Fruit fly (Drosophila melanogaster) whole organism, embryonic: ENCODE measurements around the gene CG13995.

Source experiments
- Aef1 ChIP-seq: fragments of 200-800 bp; sonication (Bioruptor generic); IDR thresholded peaks from 3 replicates; pipeline ENCODE4 v1.3.6; 2022; ENCODE audit warnings: missing biosample characterization, missing genetic modification characterization
- CG10979 ChIP-seq: fragments of 200-800 bp; sonication (Bioruptor generic); optimal IDR thresholded peaks from 2 replicates; lab custom pipeline; 2018; ENCODE audit warnings: missing biosample characterization, mild to moderate bottlenecking, missing genetic modification characterization, moderate library complexity
- CG11560 ChIP-seq: fragments of 200-800 bp; sonication (Bioruptor generic); IDR thresholded peaks from 3 replicates; pipeline ENCODE4 v1.3.6; 2022; ENCODE audit warnings: missing biosample characterization, missing genetic modification characterization
- CG11723 ChIP-seq: fragments of 200-800 bp; sonication (Bioruptor generic); optimal IDR thresholded peaks from 2 replicates; lab custom pipeline; 2017; ENCODE audit warnings: missing biosample characterization, mild to moderate bottlenecking, missing genetic modification characterization
- CG12942 ChIP-seq: fragments of 200-800 bp; sonication (Bioruptor generic); optimal IDR thresholded peaks from 3 replicates; lab custom pipeline; 2016; ENCODE audit warnings: missing biosample characterization, missing genetic modification characterization
- CG14014 ChIP-seq: fragments of 200-800 bp; sonication (Bioruptor generic); IDR thresholded peaks from 2 replicates; pipeline ENCODE4 v1.3.6; 2022; ENCODE audit warnings: missing biosample characterization, missing genetic modification characterization
- CG14860 ChIP-seq: fragments of 200-800 bp; sonication (Bioruptor generic); IDR thresholded peaks from 3 replicates; pipeline ENCODE4 v1.3.6; 2022; ENCODE audit warnings: missing biosample characterization, missing genetic modification characterization; ENCODE audit not compliant: partially characterized antibody
- CG17385 ChIP-seq: fragments of 200-800 bp; sonication (Bioruptor generic); optimal IDR thresholded peaks from 3 replicates; lab custom pipeline; 2018; ENCODE audit warnings: missing biosample characterization, mild to moderate bottlenecking, missing genetic modification characterization
- CG1792 ChIP-seq: fragments of 200-800 bp; sonication (Bioruptor generic); optimal IDR thresholded peaks from 2 replicates; lab custom pipeline; 2016; ENCODE audit warnings: missing biosample characterization, missing genetic modification characterization
- CG1832 ChIP-seq: fragments of 200-800 bp; sonication (Bioruptor generic); optimal IDR thresholded peaks from 2 replicates; lab custom pipeline; 2017; ENCODE audit warnings: missing biosample characterization, mild to moderate bottlenecking, missing genetic modification characterization, inconsistent platforms
- CG2875 ChIP-seq: fragments of 200-800 bp; sonication (Bioruptor generic); optimal IDR thresholded peaks from 2 replicates; lab custom pipeline; 2017; ENCODE audit warnings: missing biosample characterization, mild to moderate bottlenecking, missing genetic modification characterization, missing genetic modification reagents
- CG30403 ChIP-seq: fragments of 200-800 bp; sonication (Bioruptor generic); optimal IDR thresholded peaks from 3 replicates; lab custom pipeline; 2016; ENCODE audit warnings: missing biosample characterization, missing genetic modification characterization
- CG31224 ChIP-seq: fragments of 200-800 bp; sonication (Bioruptor generic); IDR thresholded peaks from 2 replicates; pipeline ENCODE4 v1.3.6; 2022; ENCODE audit warnings: missing biosample characterization, missing genetic modification characterization
- CG3281 ChIP-seq: fragments of 200-800 bp; sonication (Bioruptor generic); optimal IDR thresholded peaks from 3 replicates; lab custom pipeline; 2017; ENCODE audit warnings: missing biosample characterization, mild to moderate bottlenecking, missing genetic modification characterization
- CG4360 ChIP-seq: fragments of 200-800 bp; sonication (Bioruptor generic); IDR thresholded peaks from 2 replicates; pipeline ENCODE4 v1.3.6; 2022; ENCODE audit warnings: missing biosample characterization, missing genetic modification characterization
- CG4730 ChIP-seq: fragments of 200-800 bp; sonication (Bioruptor generic); IDR thresholded peaks from 2 replicates; pipeline ENCODE4 v1.3.6; 2022; ENCODE audit warnings: missing biosample characterization, missing genetic modification characterization
- CG6791 ChIP-seq: fragments of 200-800 bp; sonication (Bioruptor generic); IDR thresholded peaks from 3 replicates; pipeline ENCODE4 v1.3.6; 2022; ENCODE audit warnings: missing biosample characterization, missing genetic modification characterization; ENCODE audit not compliant: partially characterized antibody
- CG7556 ChIP-seq: fragments of 200-800 bp; sonication (Bioruptor generic); optimal IDR thresholded peaks from 2 replicates; lab custom pipeline; 2017; ENCODE audit warnings: missing biosample characterization, mild to moderate bottlenecking, missing genetic modification characterization
- CG8765 ChIP-seq: fragments of 200-800 bp; sonication (Bioruptor generic); IDR thresholded peaks from 2 replicates; pipeline ENCODE4 v1.3.6; 2022; ENCODE audit warnings: missing biosample characterization, missing genetic modification characterization
- Dll ChIP-seq: fragments of 200-800 bp; sonication (Bioruptor generic); IDR thresholded peaks from 4 replicates; pipeline ENCODE4 v1.3.6; 2022; ENCODE audit warnings: missing biosample characterization, missing genetic modification characterization; ENCODE audit not compliant: partially characterized antibody
- Dref ChIP-seq: fragments of 200-800 bp; sonication (Bioruptor generic); IDR thresholded peaks from 2 replicates; pipeline ENCODE4 v1.3.6; 2022; ENCODE audit warnings: missing biosample characterization, missing genetic modification characterization
- Drgx ChIP-seq: fragments of 200-800 bp; sonication (Bioruptor generic); IDR thresholded peaks from 2 replicates; pipeline ENCODE4 v1.3.6; 2022; ENCODE audit warnings: missing biosample characterization, missing genetic modification characterization
- Ets65A ChIP-seq: fragments of 200-800 bp; sonication (Bioruptor generic); peaks from one replicate; lab custom pipeline; 2016; ENCODE audit warnings: missing biosample characterization, missing genetic modification characterization
- Ets97D ChIP-seq: fragments of 200-800 bp; sonication (Bioruptor generic); optimal IDR thresholded peaks from 3 replicates; lab custom pipeline; 2016; ENCODE audit warnings: missing biosample characterization, missing genetic modification characterization
- Gsc ChIP-seq: fragments of 200-800 bp; sonication (Bioruptor generic); IDR thresholded peaks from 2 replicates; pipeline ENCODE4 v1.3.6; 2022; ENCODE audit warnings: missing biosample characterization, missing genetic modification characterization
- MBD-R2 ChIP-seq: fragments of 200-800 bp; sonication (Bioruptor generic); IDR thresholded peaks from 2 replicates; pipeline ENCODE4 v1.3.6; 2022; ENCODE audit warnings: missing biosample characterization, missing genetic modification characterization
- Neu2 ChIP-seq: fragments of 200-800 bp; sonication (Bioruptor generic); optimal IDR thresholded peaks from 3 replicates; lab custom pipeline; 2016; ENCODE audit warnings: missing biosample characterization, missing genetic modification characterization, borderline replicate concordance
- Oaz ChIP-seq: fragments of 200-800 bp; sonication (Bioruptor generic); IDR thresholded peaks from 2 replicates; pipeline ENCODE4 v1.3.6; 2022; ENCODE audit warnings: missing biosample characterization, missing genetic modification characterization
- Ptx1 ChIP-seq: fragments of 200-800 bp; sonication (Bioruptor generic); IDR thresholded peaks from 2 replicates; pipeline ENCODE4 v1.3.6; 2022; ENCODE audit warnings: missing biosample characterization, missing genetic modification characterization
- Scr ChIP-seq: fragments of 200-800 bp; sonication (Bioruptor generic); IDR thresholded peaks from 2 replicates; pipeline ENCODE4 v1.3.6; 2022; ENCODE audit warnings: missing biosample characterization, missing genetic modification characterization; ENCODE audit not compliant: partially characterized antibody
- Usf ChIP-seq: fragments of 200-800 bp; sonication (Bioruptor generic); optimal IDR thresholded peaks from 2 replicates; lab custom pipeline; 2017; ENCODE audit warnings: missing genotype, missing biosample characterization, missing genetic modification characterization
- aop ChIP-seq: fragments of 200-800 bp; sonication (Bioruptor generic); IDR thresholded peaks from 2 replicates; pipeline ENCODE4 v1.3.6; 2022; ENCODE audit warnings: missing biosample characterization, missing genetic modification characterization
- ara ChIP-seq: fragments of 200-800 bp; sonication (Bioruptor generic); IDR thresholded peaks from 2 replicates; pipeline ENCODE4 v1.3.6; 2022; ENCODE audit warnings: missing biosample characterization, missing genetic modification characterization
- chinmo ChIP-seq: fragments of 200-800 bp; sonication (Bioruptor generic); IDR thresholded peaks from 4 replicates; pipeline ENCODE4 v1.3.6; 2022; ENCODE audit warnings: missing biosample characterization, missing genetic modification characterization; ENCODE audit not compliant: partially characterized antibody
- crp ChIP-seq, 2 experiments: fragments of 200-800 bp; sonication (Bioruptor generic); optimal IDR thresholded peaks; 2 replicates in 1 of 2; 3 replicates in 1 of 2; lab custom pipeline; 2017; ENCODE audit warnings: missing biosample characterization in 2 of 2, missing genetic modification characterization in 2 of 2, mild to moderate bottlenecking in 1 of 2, moderate library complexity in 1 of 2
- dm ChIP-seq: fragments of 200-800 bp; sonication (Bioruptor generic); optimal IDR thresholded peaks from 3 replicates; lab custom pipeline; 2016; ENCODE audit warnings: missing biosample characterization, missing genetic modification characterization
- eyg ChIP-seq: fragments of 200-800 bp; sonication (Bioruptor generic); optimal IDR thresholded peaks from 3 replicates; lab custom pipeline; 2016; ENCODE audit warnings: missing biosample characterization, missing genetic modification characterization
- gcm ChIP-seq: fragments of 200-800 bp; sonication (Bioruptor generic); optimal IDR thresholded peaks from 2 replicates; lab custom pipeline; 2019; ENCODE audit warnings: missing biosample characterization, mild to moderate bottlenecking, missing genetic modification characterization, moderate library complexity
- kni ChIP-seq: fragments of 200-800 bp; sonication (Bioruptor generic); optimal IDR thresholded peaks from 3 replicates; lab custom pipeline; 2017; ENCODE audit warnings: mild to moderate bottlenecking, missing biosample characterization, missing genetic modification reagents, missing genetic modification characterization
- nom ChIP-seq: fragments of 200-800 bp; sonication (Bioruptor generic); optimal IDR thresholded peaks from 2 replicates; lab custom pipeline; 2017; ENCODE audit warnings: missing biosample characterization, missing genetic modification characterization, mild to moderate bottlenecking, moderate library complexity, missing genetic modification reagents
- otp ChIP-seq: fragments of 200-800 bp; sonication (Bioruptor generic); IDR thresholded peaks from 3 replicates; pipeline ENCODE4, ENCODE4 v1.3.6; 2022; ENCODE audit warnings: missing biosample characterization, missing genetic modification characterization
- p53 ChIP-seq: fragments of 200-800 bp; sonication (Bioruptor generic); optimal IDR thresholded peaks from 2 replicates; lab custom pipeline; 2016; ENCODE audit warnings: missing biosample characterization, missing genetic modification characterization
- sens ChIP-seq: fragments of 200-800 bp; sonication (Bioruptor generic); peaks from one replicate; lab custom pipeline; 2016; ENCODE audit warnings: missing biosample characterization, missing genetic modification characterization
- sim ChIP-seq: fragments of 200-800 bp; sonication (Bioruptor generic); IDR thresholded peaks from 2 replicates; pipeline ENCODE4 v1.3.6; 2022; ENCODE audit warnings: missing biosample characterization, missing genetic modification characterization
- sna ChIP-seq: fragments of 200-800 bp; sonication (Bioruptor generic); IDR thresholded peaks from 2 replicates; pipeline ENCODE4 v1.3.6; 2022; ENCODE audit warnings: missing biosample characterization, missing genetic modification characterization; ENCODE audit not compliant: partially characterized antibody
- sqz ChIP-seq: fragments of 200-800 bp; sonication (Bioruptor generic); optimal IDR thresholded peaks from 3 replicates; lab custom pipeline; 2018; ENCODE audit warnings: missing biosample characterization, mild to moderate bottlenecking, missing genetic modification characterization
- toy ChIP-seq: fragments of 200-800 bp; sonication (Bioruptor generic); IDR thresholded peaks from 2 replicates; pipeline ENCODE4 v1.3.6; 2022; ENCODE audit warnings: missing biosample characterization, missing genetic modification characterization
- tup ChIP-seq: fragments of 200-800 bp; sonication (Bioruptor generic); optimal IDR thresholded peaks from 2 replicates; lab custom pipeline; 2016; ENCODE audit warnings: missing biosample characterization, mild to moderate bottlenecking, missing genetic modification characterization, moderate library complexity
- twi ChIP-seq: fragments of 200-800 bp; optimal IDR thresholded peaks from 2 replicates; lab custom pipeline; 2019; ENCODE audit warnings: missing biosample characterization, mild to moderate bottlenecking, missing genetic modification characterization, moderate library complexity
- zfh1 ChIP-seq: fragments of 200-800 bp; sonication (Bioruptor generic); IDR thresholded peaks from 3 replicates; pipeline ENCODE4 v1.3.6; 2022; ENCODE audit warnings: missing biosample characterization, missing genetic modification characterization

The CG13995 gene

DNA sequence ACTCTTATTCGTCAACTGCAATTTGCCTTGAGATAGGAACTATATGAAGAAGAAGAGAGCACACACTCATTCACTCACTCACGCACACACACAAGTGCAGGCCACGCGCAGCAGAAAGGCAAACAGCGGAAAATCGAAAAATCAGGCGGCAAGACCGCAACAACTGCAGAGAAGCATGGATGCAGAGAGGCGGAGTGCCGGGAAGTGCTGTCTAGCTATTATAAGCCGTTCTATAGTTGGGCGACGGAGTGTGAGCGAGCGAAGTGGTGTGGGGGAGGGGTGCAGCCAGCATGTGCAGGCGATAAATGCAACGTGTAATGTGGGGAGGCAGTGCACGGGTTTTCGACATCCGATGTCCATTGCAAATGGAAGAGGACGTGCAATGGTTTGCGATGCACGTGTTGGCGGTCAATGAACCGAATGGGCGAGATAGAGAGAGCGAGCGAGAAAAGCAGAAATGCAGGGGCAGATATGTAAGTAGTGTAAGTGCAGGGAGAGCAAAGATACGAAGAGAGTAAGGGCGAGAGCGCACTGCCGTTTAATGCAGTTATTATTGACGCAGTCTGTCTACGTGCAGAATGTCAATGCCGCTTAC lies 24.8 kb downstream of the CG13995 start (continued):
- TF ChIP-seq Ptx1, result no peak
- peak; percentile 78 for TF ChIP-seq sens (GFP tag; lab: Kevin White, UChicago)
- TF ChIP-seq Scr (GFP tag; lab: Robert Waterston, UW), result 0 out of 2 replicates have a peak, but pooled peaks have one; percentile 27
- TF ChIP-seq Ets65A, result peak; percentile 29
- TF ChIP-seq CG8765 (GFP tag; lab: Robert Waterston, UW), result peak; percentile 39; the same call in 1 of the 2 replicates
- peak; percentile 52; the same call in 1 of the 3 replicates for TF ChIP-seq CG6791 (GFP tag; lab: Robert Waterston, UW)
- no peak for TF ChIP-seq CG3281
- no peak for TF ChIP-seq CG31224 (GFP tag; lab: Robert Waterston, UW)
- no peak for TF ChIP-seq Drgx
- no peak for TF ChIP-seq MBD-R2 (GFP tag; lab: Robert Waterston, UW)
- no peak for TF ChIP-seq sim (GFP tag; lab: Robert Waterston, UW)
- TF ChIP-seq sqz (GFP tag; lab: Kevin White, UChicago), result no peak
- TF ChIP-seq Usf (GFP tag; lab: Kevin White, UChicago), result no peak
- peak; percentile 20; the same call in 1 of the 3 replicates for TF ChIP-seq CG14860 (GFP tag; lab: Robert Waterston, UW)
- TF ChIP-seq zfh1, result no peak
- no peak for TF ChIP-seq CG4730 (GFP tag; lab: Robert Waterston, UW)
- peak; percentile 99 for TF ChIP-seq dm
- TF ChIP-seq sna (GFP tag; lab: Robert Waterston, UW), result 0 out of 2 replicates have a peak, but pooled peaks have one; percentile 23
- peak; percentile 100 for TF ChIP-seq twi (tag; lab: Kevin White, UChicago)
- no peak for TF ChIP-seq CG12942 (GFP tag; lab: Kevin White, UChicago)
- TF ChIP-seq CG10979 (tag; lab: Kevin White, UChicago), result peak; percentile 31
- peak; percentile 13; the same call in 1 of the 2 replicates for TF ChIP-seq ara
- peak; percentile 11 for TF ChIP-seq CG2875 (GFP tag; lab: Kevin White, UChicago)
- TF ChIP-seq otp (GFP tag; lab: Robert Waterston, UW), result 0 out of 3 replicates have a peak, but pooled peaks have one; percentile 36
- TF ChIP-seq p53, result no peak
- TF ChIP-seq eyg (GFP tag; lab: Kevin White, UChicago), result no peak
- no peak for TF ChIP-seq CG30403
- no peak for TF ChIP-seq Gsc
- no peak for TF ChIP-seq Neu2 (GFP tag; lab: Kevin White, UChicago)
- TF ChIP-seq Dll (GFP tag; lab: Robert Waterston, UW), result 0 out of 4 replicates have a peak, but pooled peaks have one; percentile 27
- TF ChIP-seq nom, result peak; percentile 5
- TF ChIP-seq CG7556, result no peak
- TF ChIP-seq CG17385 (GFP tag; lab: Kevin White, UChicago), result peak; percentile 79
- peak; percentile 86 for TF ChIP-seq aop (GFP tag; lab: Robert Waterston, UW)
- no peak for TF ChIP-seq CG11560 (tag; lab: Robert Waterston, UW)
- TF ChIP-seq gcm (GFP tag; lab: Kevin White, UChicago), result peak; percentile 94
- TF ChIP-seq crp (GFP tag; optimal IDR thresholded peaks at IDR 0.05; lab: Kevin White, UChicago), result peak in 1 of 2 experiments; percentile 23
- no peak for TF ChIP-seq Aef1
- TF ChIP-seq tup (GFP tag; lab: Kevin White, UChicago), result no peak
- no peak for TF ChIP-seq toy
- TF ChIP-seq CG1832 (GFP tag; lab: Kevin White, UChicago), result peak; percentile 41
- peak; percentile 59; the same call in 1 of the 2 replicates for TF ChIP-seq CG4360 (GFP tag; lab: Robert Waterston, UW)
- peak; percentile 6 for TF ChIP-seq Ets97D
- TF ChIP-seq CG11723, result peak; percentile 20
- TF ChIP-seq Oaz (GFP tag; lab: Robert Waterston, UW), result no peak
- no peak for TF ChIP-seq CG14014
- peak; percentile 99 for TF ChIP-seq kni (GFP tag; lab: Kevin White, UChicago)
- TF ChIP-seq Dref (GFP tag; lab: Robert Waterston, UW), result no peak
- TF ChIP-seq CG1792, result no peak
- TF ChIP-seq chinmo, result 0 out of 4 replicates have a peak, but pooled peaks have one; percentile 23
